Worm (Caenorhabditis elegans) whole organism, L1 larva: ENCODE results near the gene C06H5.14.

Source experiments
- C04F5.9 ChIP-seq: sonication (generic microtip); optimal IDR thresholded peaks from 2 replicates; lab custom pipeline; 2016; ENCODE audit warnings: missing genetic modification characterization, missing compliant biosample characterization
- Y116A8C.19 ChIP-seq: sonication (generic microtip); optimal IDR thresholded peaks from 2 replicates; lab custom pipeline; 2016; ENCODE audit warnings: missing compliant biosample characterization, missing genetic modification characterization, borderline replicate concordance
- aly-2 ChIP-seq: fragments of 150-350 bp; optimal IDR thresholded peaks from 2 replicates; lab custom pipeline; 2014; ENCODE audit warnings: missing biosample characterization, missing genetic modification characterization
- ama-1 ChIP-seq: fragments of 150-350 bp; optimal IDR thresholded peaks from 2 replicates; lab custom pipeline; 2014
- blmp-1 ChIP-seq: fragments of 150-350 bp; optimal IDR thresholded peaks from 2 replicates; lab custom pipeline; 2014; ENCODE audit warnings: missing biosample characterization, missing genetic modification characterization
- ceh-63 ChIP-seq: fragments of 200-800 bp; sonication (Bioruptor generic); optimal IDR thresholded peaks from 2 replicates; lab custom pipeline; 2018; ENCODE audit warnings: mild to moderate bottlenecking, missing genetic modification characterization, missing compliant biosample characterization
- ceh-8 ChIP-seq: fragments of 200-800 bp; sonication (Bioruptor generic); optimal IDR thresholded peaks from 2 replicates; lab custom pipeline; 2018; ENCODE audit warnings: mild to moderate bottlenecking, missing genetic modification characterization, moderate library complexity, missing compliant biosample characterization
- ceh-90 ChIP-seq: sonication (generic microtip); optimal IDR thresholded peaks from 2 replicates; lab custom pipeline; 2016; ENCODE audit warnings: missing genetic modification characterization, missing compliant biosample characterization
- ces-1 ChIP-seq: fragments of 150-350 bp; optimal IDR thresholded peaks from 2 replicates; lab custom pipeline; 2014; ENCODE audit warnings: missing biosample characterization, missing genetic modification reagents, missing genetic modification characterization
- dsc-1 ChIP-seq: sonication (generic microtip); optimal IDR thresholded peaks from 2 replicates; lab custom pipeline; 2016; ENCODE audit warnings: mild to moderate bottlenecking, missing genetic modification characterization, missing compliant biosample characterization
- egl-13 ChIP-seq: sonication (generic microtip); optimal IDR thresholded peaks from 2 replicates; lab custom pipeline; 2016; ENCODE audit warnings: missing genotype, missing genetic modification reagents, missing genetic modification characterization, missing compliant biosample characterization
- egl-27 ChIP-seq, 2 experiments: fragments of 150-350 bp in 1 of 2; sonication (generic microtip); optimal IDR thresholded peaks; 3 replicates each; lab custom pipeline; 2017 to 2018; ENCODE audit warnings: missing biosample characterization in 2 of 2, missing genetic modification characterization in 2 of 2, missing genetic modification reagents in 2 of 2
- elt-2 ChIP-seq: sonication (generic microtip); optimal IDR thresholded peaks from 2 replicates; lab custom pipeline; 2016; ENCODE audit warnings: missing genetic modification characterization, mild to moderate bottlenecking, inconsistent platforms, missing compliant biosample characterization, missing genetic modification reagents
- elt-3 ChIP-seq, 6 experiments: fragments of 150-350 bp in 1 of 6; sonication (generic microtip); optimal IDR thresholded peaks; 2 replicates each; lab custom pipeline; 2017 to 2018; ENCODE audit warnings: missing biosample characterization in 6 of 6, missing genetic modification characterization in 6 of 6, inconsistent platforms in 1 of 6
- ets-5 ChIP-seq: fragments of 200-800 bp; sonication (Bioruptor generic); IDR thresholded peaks from 2 replicates; pipeline ENCODE4 v1.3.6; 2022; ENCODE audit warnings: missing genetic modification characterization, missing compliant biosample characterization
- fkh-8 ChIP-seq: sonication (generic microtip); optimal IDR thresholded peaks from 2 replicates; lab custom pipeline; 2016; ENCODE audit warnings: mild to moderate bottlenecking, missing genetic modification characterization, missing compliant biosample characterization
- grh-1 ChIP-seq: fragments of 200-800 bp; sonication (Bioruptor generic); IDR thresholded peaks from 2 replicates; pipeline ENCODE4 v1.3.6; 2022; ENCODE audit warnings: missing genetic modification reagents, missing genetic modification characterization, missing compliant biosample characterization
- hpl-2 ChIP-seq: fragments of 150-350 bp; optimal IDR thresholded peaks from 2 replicates; lab custom pipeline; 2014; ENCODE audit warnings: missing biosample characterization, missing genetic modification reagents, missing genetic modification characterization
- irx-1 ChIP-seq: sonication (generic microtip); optimal IDR thresholded peaks from 2 replicates; lab custom pipeline; 2016; ENCODE audit warnings: missing genetic modification characterization, missing compliant biosample characterization
- isw-1 ChIP-seq: fragments of 200-800 bp; sonication (Bioruptor generic); IDR thresholded peaks from 2 replicates; pipeline ENCODE4 v1.3.6; 2022; ENCODE audit warnings: missing genetic modification characterization, missing compliant biosample characterization
- lin-15B ChIP-seq: fragments of 150-350 bp; sonication (generic microtip); optimal IDR thresholded peaks from 3 replicates; lab custom pipeline; 2014; ENCODE audit warnings: missing biosample characterization, missing genetic modification characterization
- lin-35 ChIP-seq, 2 experiments: fragments of 150-350 bp; optimal IDR thresholded peaks; 2 replicates each; lab custom pipeline; 2014; ENCODE audit warnings: missing biosample characterization in 2 of 2, missing genetic modification characterization in 2 of 2, missing genetic modification reagents in 2 of 2
- lir-3 ChIP-seq: sonication (generic microtip); optimal IDR thresholded peaks from 2 replicates; lab custom pipeline; 2016; ENCODE audit warnings: mild to moderate bottlenecking, missing genetic modification characterization, moderate library complexity, missing compliant biosample characterization; ENCODE audit not compliant: poor library complexity
- mab-9 ChIP-seq: fragments of 200-800 bp; sonication (Bioruptor generic); IDR thresholded peaks from 2 replicates; pipeline ENCODE4 v1.3.6; 2022; ENCODE audit warnings: missing genetic modification reagents, missing genetic modification characterization, missing compliant biosample characterization
- mep-1 ChIP-seq: fragments of 150-350 bp; optimal IDR thresholded peaks from 2 replicates; lab custom pipeline; 2014; ENCODE audit warnings: missing biosample characterization, missing genetic modification characterization
- nhr-28 ChIP-seq: fragments of 150-350 bp; optimal IDR thresholded peaks from 2 replicates; lab custom pipeline; 2014; ENCODE audit warnings: missing biosample characterization, missing genetic modification characterization
- nhr-47 ChIP-seq: sonication (generic microtip); optimal IDR thresholded peaks from 2 replicates; lab custom pipeline; 2016; ENCODE audit warnings: mild to moderate bottlenecking, missing genetic modification characterization, moderate library complexity, missing compliant biosample characterization
- nhr-76 ChIP-seq: sonication (generic microtip); optimal IDR thresholded peaks from 2 replicates; lab custom pipeline; 2017; ENCODE audit warnings: missing biosample characterization, missing genetic modification characterization
- nhr-84 ChIP-seq: sonication (generic microtip); optimal IDR thresholded peaks from 2 replicates; lab custom pipeline; 2017; ENCODE audit warnings: missing biosample characterization, missing genetic modification characterization
- nhr-85 ChIP-seq: sonication (generic microtip); peaks from one replicate; lab custom pipeline; 2016; ENCODE audit warnings: missing genetic modification characterization, inconsistent platforms, missing compliant biosample characterization
- nhr-90 ChIP-seq: sonication (generic microtip); optimal IDR thresholded peaks from 2 replicates; lab custom pipeline; 2016; ENCODE audit warnings: mild to moderate bottlenecking, missing genetic modification characterization, missing compliant biosample characterization; ENCODE audit not compliant: poor library complexity
- pag-3 ChIP-seq: sonication (generic microtip); optimal IDR thresholded peaks from 2 replicates; lab custom pipeline; 2017; ENCODE audit warnings: missing genetic modification characterization, mild to moderate bottlenecking, missing compliant biosample characterization, antibody characterized with exemption, borderline replicate concordance; ENCODE audit not compliant: insufficient read depth
- pqm-1 ChIP-seq: sonication (generic microtip); optimal IDR thresholded peaks from 3 replicates; lab custom pipeline; 2017; ENCODE audit warnings: missing biosample characterization, missing genetic modification characterization
- rnt-1 ChIP-seq: sonication (generic microtip); optimal IDR thresholded peaks from 2 replicates; lab custom pipeline; 2016; ENCODE audit warnings: mild to moderate bottlenecking, missing genetic modification characterization, moderate library complexity, missing compliant biosample characterization
- skn-1 ChIP-seq: fragments of 150-350 bp; optimal IDR thresholded peaks from 2 replicates; lab custom pipeline; 2014; ENCODE audit warnings: missing biosample characterization, missing genetic modification characterization
- snpc-4 ChIP-seq: fragments of 150-350 bp; optimal IDR thresholded peaks from 2 replicates; lab custom pipeline; 2014; ENCODE audit warnings: missing biosample characterization, missing genetic modification characterization
- sox-4 ChIP-seq: sonication (generic microtip); optimal IDR thresholded peaks from 2 replicates; lab custom pipeline; 2016; ENCODE audit warnings: missing genetic modification characterization, missing compliant biosample characterization
- sup-37 ChIP-seq: fragments of 200-800 bp; sonication (Bioruptor generic); optimal IDR thresholded peaks from 2 replicates; lab custom pipeline; 2018; ENCODE audit warnings: mild to moderate bottlenecking, missing genetic modification characterization, missing compliant biosample characterization
- swsn-7 ChIP-seq: sonication (generic microtip); optimal IDR thresholded peaks from 2 replicates; lab custom pipeline; 2016; ENCODE audit warnings: missing genetic modification characterization, missing compliant biosample characterization
- tbx-2 ChIP-seq: sonication (generic microtip); optimal IDR thresholded peaks from 2 replicates; lab custom pipeline; 2016; ENCODE audit warnings: missing genetic modification characterization, missing compliant biosample characterization
- tlp-1 ChIP-seq: fragments of 150-350 bp; optimal IDR thresholded peaks from 2 replicates; lab custom pipeline; 2014; ENCODE audit warnings: missing biosample characterization, missing genetic modification characterization
- unc-130 ChIP-seq: fragments of 150-350 bp; optimal IDR thresholded peaks from 2 replicates; lab custom pipeline; 2017; ENCODE audit warnings: missing biosample characterization, missing genetic modification characterization, inconsistent platforms
- unc-30 ChIP-seq: sonication (generic microtip); optimal IDR thresholded peaks from 2 replicates; lab custom pipeline; 2017; ENCODE audit warnings: missing biosample characterization, missing genetic modification characterization
- unc-62 ChIP-seq: fragments of 150-350 bp; optimal IDR thresholded peaks from 2 replicates; lab custom pipeline; 2014; ENCODE audit warnings: missing biosample characterization, missing genetic modification reagents, missing genetic modification characterization
- unc-86 ChIP-seq: sonication (generic microtip); optimal IDR thresholded peaks from 2 replicates; lab custom pipeline; 2016; ENCODE audit warnings: missing genetic modification characterization, missing compliant biosample characterization
- unc-98 ChIP-seq: fragments of 200-800 bp; sonication (Bioruptor generic); IDR thresholded peaks from 2 replicates; pipeline ENCODE4 v1.3.6; 2022; ENCODE audit warnings: missing genetic modification characterization, missing compliant biosample characterization
- xbp-1 ChIP-seq: sonication (generic microtip); optimal IDR thresholded peaks from 2 replicates; lab custom pipeline; 2016; ENCODE audit warnings: missing genetic modification characterization, missing compliant biosample characterization
- zip-4 ChIP-seq: fragments of 200-800 bp; sonication (Bioruptor generic); optimal IDR thresholded peaks from 2 replicates; lab custom pipeline; 2018; ENCODE audit warnings: mild to moderate bottlenecking, missing genetic modification characterization, moderate library complexity, missing compliant biosample characterization
- ztf-4 ChIP-seq: fragments of 150-350 bp; optimal IDR thresholded peaks from 2 replicates; lab custom pipeline; 2014; ENCODE audit warnings: missing biosample characterization, missing genetic modification characterization

C06H5.14 gene

ce11 chrV:17910019-17910418, 6.1 kb downstream of the C06H5.14 start, which contains the start of gene dcar-1:
TSS of gene dcar-1 (plus strand) at chrV:17910319.
- peak; percentile 75 for TF ChIP-seq blmp-1
- TF ChIP-seq elt-3 (tag; optimal IDR thresholded peaks at IDR 0.05; lab: Kevin White, UChicago) = peak in 2 of 6 experiments; percentile 17 to 23
- no peak for TF ChIP-seq fkh-8 (tag; lab: Kevin White, UChicago)

DNA sequence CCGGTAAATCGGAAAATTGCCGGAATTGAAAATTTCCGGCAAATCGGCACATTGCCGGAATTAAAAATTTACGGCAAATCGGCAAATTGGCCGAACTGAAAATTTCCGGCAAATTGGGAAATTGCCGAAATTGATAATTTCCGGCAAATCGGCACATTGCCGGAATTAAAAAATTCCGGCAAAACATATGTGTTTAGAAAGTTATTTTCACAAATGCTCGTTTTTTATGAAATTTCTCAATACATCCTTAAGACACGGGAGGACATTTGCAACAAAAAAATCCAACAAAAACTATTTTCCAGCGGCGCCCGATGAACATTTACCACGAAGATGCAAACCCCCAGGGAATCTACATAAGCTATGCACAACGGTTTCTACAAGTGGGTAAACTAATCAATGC, 14.8 kb downstream of the C06H5.14 start, which contains the start of gene C06H5.8:
Gene C06H5.8 (plus strand): TSS at position 301 of the 400 bp plus-strand sequence.
- no peak for TF ChIP-seq pqm-1

- TF ChIP-seq grh-1 (GFP tag; lab: Robert Waterston, UW) (peak; percentile 82), pag-3 (tag; lab: Kevin White, UChicago) (peak; percentile 37), tbx-2 (tag; lab: Kevin White, UChicago) (peak; percentile 86), lir-3 (no peak), C04F5.9 (tag; lab: Kevin White, UChicago) (peak; percentile 18), mep-1 (tag; lab: Kevin White, UChicago) (peak; percentile 87), rnt-1 (peak; percentile 90), unc-86 (tag; lab: Kevin White, UChicago) (peak; percentile 83), snpc-4 (tag; lab: Kevin White, UChicago) (peak; percentile 73), hpl-2 (peak; percentile 8), lin-15B (tag; lab: Kevin White, UChicago) (peak; percentile 76), ceh-63 (GFP tag; lab: Kevin White, UChicago) (no peak), Y116A8C.19 (tag; lab: Kevin White, UChicago) (no peak), unc-62 (no peak), egl-27 (tag; optimal IDR thresholded peaks at IDR 0.05; lab: Kevin White, UChicago) (no peak), sup-37 (no peak), swsn-7 (tag; lab: Kevin White, UChicago) (peak; percentile 83), aly-2 (tag; lab: Kevin White, UChicago) (peak; percentile 96), unc-98 (GFP tag; lab: Robert Waterston, UW) (no peak), nhr-85 (tag; lab: Kevin White, UChicago) (peak; percentile 90), mab-9 (GFP tag; lab: Robert Waterston, UW) (peak; percentile 57; the same call in 1 of the 2 replicates), ama-1 (lab: Kevin White, UChicago) (peak; percentile 36), xbp-1 (peak; percentile 81), ets-5 (GFP tag; lab: Robert Waterston, UW) (no peak), irx-1 (peak; percentile 67), unc-30 (tag; lab: Kevin White, UChicago) (no peak), ceh-90 (peak; percentile 12), ceh-8 (GFP tag; lab: Kevin White, UChicago) (no peak), dsc-1 (tag; lab: Kevin White, UChicago) (peak; percentile 80), skn-1 (peak; percentile 99), elt-2 (tag; lab: Kevin White, UChicago) (peak; percentile 26), isw-1 (GFP tag; lab: Robert Waterston, UW) (peak; percentile 76), tlp-1 (tag; lab: Kevin White, UChicago) (no peak), nhr-47 (tag; lab: Kevin White, UChicago) (peak; percentile 91), sox-4 (tag; lab: Kevin White, UChicago) (peak; percentile 40), fkh-8 (tag; lab: Kevin White, UChicago) (peak; percentile 59), nhr-84 (tag; lab: Kevin White, UChicago) (no peak), nhr-76 (tag; lab: Kevin White, UChicago) (no peak), lin-35 (GFP tag; optimal IDR thresholded peaks at IDR 0.05; lab: Kevin White, UChicago) (peak; percentile 97 to 99), nhr-28 (tag; lab: Kevin White, UChicago) (no peak), ces-1 (GFP tag; lab: Kevin White, UChicago) (no peak), unc-130 (peak; percentile 57), egl-13 (tag; lab: Kevin White, UChicago) (peak; percentile 46), nhr-90 (tag; lab: Kevin White, UChicago) (peak; percentile 82), ztf-4 (tag; lab: Kevin White, UChicago) (peak; percentile 30), zip-4 (GFP tag; lab: Kevin White, UChicago) (peak; percentile 53)
Measured at ce11 chrV:17921423-17921822, 17.5 kb downstream of the C06H5.14 start, which contains the start of gene E01B7.2. TSS of gene E01B7.2 (plus strand) at chrV:17921772.
